Worm (Caenorhabditis elegans) whole organism, L4 larva: ENCODE measurements around the gene nsph-4.2.
"Not testable (repeated sequence)": the region's sequence is repeated elsewhere in the genome, so short reads cannot be mapped to it uniquely, and the experiment has no call there.

Experiments used
- R02D3.7 ChIP-seq: fragments of 150-350 bp; sonication (generic microtip); optimal IDR thresholded peaks from 3 replicates; lab custom pipeline; 2014; ENCODE audit warnings: missing biosample characterization, missing genetic modification characterization
- ceh-28 ChIP-seq: fragments of 150-350 bp; optimal IDR thresholded peaks from 2 replicates; lab custom pipeline; 2014; ENCODE audit warnings: missing biosample characterization, missing genetic modification reagents, missing genetic modification characterization
- ceh-62 ChIP-seq: sonication (generic microtip); optimal IDR thresholded peaks from 2 replicates; lab custom pipeline; 2017; ENCODE audit warnings: missing biosample characterization, missing genetic modification characterization
- daf-19 ChIP-seq: fragments of 200-800 bp; sonication (Bioruptor generic); conservative IDR thresholded peaks from 2 replicates; pipeline ENCODE4 v1.3.6; 2022; ENCODE audit warnings: missing genetic modification characterization, missing compliant biosample characterization
- fkh-10 ChIP-seq: fragments of 150-350 bp; optimal IDR thresholded peaks from 2 replicates; lab custom pipeline; 2014; ENCODE audit warnings: missing biosample characterization, missing genetic modification reagents, missing genetic modification characterization
- lsy-2 ChIP-seq, 2 experiments: fragments of 150-350 bp in 1 of 2; sonication (generic microtip) in 1 of 2; optimal IDR thresholded peaks; 2 replicates each; lab custom pipeline; 2014 to 2017; ENCODE audit warnings: missing biosample characterization in 2 of 2, missing genetic modification characterization in 2 of 2
- unc-39 ChIP-seq: sonication (generic microtip); optimal IDR thresholded peaks from 2 replicates; lab custom pipeline; 2017; ENCODE audit warnings: missing biosample characterization, missing genetic modification characterization

ce11 chrIV:5264700-5265210 lies 46.2 kb downstream of the nsph-4.2 start:
- not testable (repeated sequence) for TF ChIP-seq fkh-10 (GFP tag; lab: Kevin White, UChicago); ceh-28; unc-39 (tag; lab: Kevin White, UChicago); daf-19; ceh-62; lsy-2 (tag; optimal IDR thresholded peaks at IDR 0.05; lab: Kevin White, UChicago); R02D3.7 (tag; lab: Kevin White, UChicago)
